Worm (Caenorhabditis elegans) whole organism, L3 larva: Measurements from ENCODE around the gene C39B10.4.

Experiments
- ZK546.5 ChIP-seq: sonication (generic microtip); optimal IDR thresholded peaks from 2 replicates; lab custom pipeline; 2017; ENCODE audit warnings: missing biosample characterization, missing genetic modification characterization
- ama-1 ChIP-seq: fragments of 150-350 bp; optimal IDR thresholded peaks from 2 replicates; lab custom pipeline; 2018
- ceh-9 ChIP-seq: sonication (generic microtip); optimal IDR thresholded peaks from 2 replicates; lab custom pipeline; 2018; ENCODE audit warnings: missing biosample characterization, missing genetic modification characterization
- fos-1 ChIP-seq: fragments of 150-350 bp; optimal IDR thresholded peaks from 2 replicates; lab custom pipeline; 2014; ENCODE audit warnings: missing biosample characterization, missing genetic modification characterization
- nhr-77 ChIP-seq: fragments of 150-350 bp; optimal IDR thresholded peaks from 2 replicates; lab custom pipeline; 2014; ENCODE audit warnings: missing biosample characterization, missing genetic modification characterization
- unc-39 ChIP-seq: sonication (generic microtip); optimal IDR thresholded peaks from 4 replicates; lab custom pipeline; 2017; ENCODE audit warnings: missing biosample characterization, missing genetic modification characterization
- unc-62 ChIP-seq: fragments of 150-350 bp; sonication (generic microtip); optimal IDR thresholded peaks from 4 replicates; lab custom pipeline; 2014; ENCODE audit warnings: missing biosample characterization, missing genetic modification reagents, missing genetic modification characterization
- zag-1 ChIP-seq: fragments of 150-350 bp; optimal IDR thresholded peaks from 2 replicates; lab custom pipeline; 2014; ENCODE audit warnings: missing biosample characterization, missing genetic modification characterization

DNA sequence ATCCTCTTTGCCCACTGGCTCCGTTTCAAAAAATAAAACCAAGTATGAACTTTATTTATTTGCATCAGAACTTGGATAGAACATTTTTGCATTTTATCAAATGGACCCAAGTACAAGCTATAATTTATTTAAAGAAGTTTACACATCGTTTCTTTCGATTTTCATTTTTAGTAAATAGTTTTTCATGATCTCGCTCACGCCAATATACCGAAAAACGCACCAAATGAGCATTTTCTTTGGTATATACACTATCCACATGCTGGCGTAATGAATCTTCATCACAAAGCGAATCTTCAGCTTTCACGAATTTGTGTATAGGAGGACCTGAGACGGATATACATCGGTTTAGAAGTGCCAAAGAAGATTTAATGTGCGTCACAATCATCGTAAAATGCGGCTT, 31.8 kb downstream of the C39B10.4 start, which contains the start of gene C39B10.7:
- TF ChIP-seq nhr-77 (tag; lab: Kevin White, UChicago) (no peak), unc-39 (tag; lab: Kevin White, UChicago) (no peak), zag-1 (no peak), ama-1 (lab: Kevin White, UChicago) (no peak), unc-62 (GFP tag; lab: Kevin White, UChicago) (no peak), ZK546.5 (tag; lab: Kevin White, UChicago) (no peak), fos-1 (tag; lab: Kevin White, UChicago) (no peak), ceh-9 (no peak)
